Worm (Caenorhabditis elegans) whole organism, L2 larva: ENCODE results near the gene unc-4.

Source experiments
- C34F6.9 ChIP-seq: fragments of 150-350 bp; optimal IDR thresholded peaks from 2 replicates; lab custom pipeline; 2014; ENCODE audit warnings: missing biosample characterization, missing genetic modification characterization
- F13H6.1 ChIP-seq: sonication (generic microtip); optimal IDR thresholded peaks from 2 replicates; lab custom pipeline; 2016; ENCODE audit warnings: missing genetic modification characterization, missing compliant biosample characterization
- Y55F3AM.14 ChIP-seq: fragments of 200-800 bp; sonication (Bioruptor generic); optimal IDR thresholded peaks from 2 replicates; lab custom pipeline; 2018; ENCODE audit warnings: mild to moderate bottlenecking, missing genetic modification characterization, missing compliant biosample characterization
- ZK546.5 ChIP-seq: sonication (generic microtip); optimal IDR thresholded peaks from 2 replicates; lab custom pipeline; 2017; ENCODE audit warnings: missing biosample characterization, missing genetic modification characterization
- aly-2 ChIP-seq: fragments of 150-350 bp; optimal IDR thresholded peaks from 2 replicates; lab custom pipeline; 2014; ENCODE audit warnings: missing biosample characterization, missing genetic modification characterization
- ama-1 ChIP-seq: fragments of 150-350 bp; optimal IDR thresholded peaks from 2 replicates; lab custom pipeline; 2018; ENCODE audit warnings: inconsistent platforms
- ceh-16 ChIP-seq: fragments of 150-350 bp; optimal IDR thresholded peaks from 2 replicates; lab custom pipeline; 2014; ENCODE audit warnings: missing biosample characterization, missing genetic modification characterization
- crh-2 ChIP-seq: sonication (generic microtip); optimal IDR thresholded peaks from 2 replicates; lab custom pipeline; 2017; ENCODE audit warnings: missing biosample characterization, missing genetic modification characterization
- gmeb-1 ChIP-seq: fragments of 150-350 bp; optimal IDR thresholded peaks from 2 replicates; lab custom pipeline; 2014; ENCODE audit warnings: missing biosample characterization, missing genetic modification characterization
- lin-13 ChIP-seq: fragments of 150-350 bp; optimal IDR thresholded peaks from 2 replicates; lab custom pipeline; 2014; ENCODE audit warnings: missing biosample characterization, missing genetic modification reagents, missing genetic modification characterization
- lin-39 ChIP-seq: fragments of 150-350 bp; optimal IDR thresholded peaks from 2 replicates; lab custom pipeline; 2014; ENCODE audit warnings: missing biosample characterization, missing genetic modification reagents, missing genetic modification characterization
- nhr-77 ChIP-seq: fragments of 150-350 bp; optimal IDR thresholded peaks from 2 replicates; lab custom pipeline; 2014; ENCODE audit warnings: missing biosample characterization, missing genetic modification characterization
- sma-9 ChIP-seq, 2 experiments: fragments of 150-350 bp in 1 of 2; sonication (generic microtip) in 1 of 2; optimal IDR thresholded peaks; 2 replicates each; lab custom pipeline; 2014 to 2016; ENCODE audit warnings: missing genetic modification characterization in 2 of 2, mild to moderate bottlenecking in 1 of 2, missing biosample characterization in 1 of 2, missing compliant biosample characterization in 1 of 2, missing genetic modification reagents in 1 of 2, moderate library complexity in 1 of 2
- zag-1 ChIP-seq: fragments of 150-350 bp; optimal IDR thresholded peaks from 2 replicates; lab custom pipeline; 2014; ENCODE audit warnings: missing biosample characterization, missing genetic modification characterization
- ztf-1 ChIP-seq: fragments of 200-800 bp; sonication (Bioruptor generic); conservative IDR thresholded peaks from 2 replicates; pipeline ENCODE4 v1.3.6; 2022; ENCODE audit warnings: missing genetic modification characterization, missing compliant biosample characterization

The unc-4 gene

DNA sequence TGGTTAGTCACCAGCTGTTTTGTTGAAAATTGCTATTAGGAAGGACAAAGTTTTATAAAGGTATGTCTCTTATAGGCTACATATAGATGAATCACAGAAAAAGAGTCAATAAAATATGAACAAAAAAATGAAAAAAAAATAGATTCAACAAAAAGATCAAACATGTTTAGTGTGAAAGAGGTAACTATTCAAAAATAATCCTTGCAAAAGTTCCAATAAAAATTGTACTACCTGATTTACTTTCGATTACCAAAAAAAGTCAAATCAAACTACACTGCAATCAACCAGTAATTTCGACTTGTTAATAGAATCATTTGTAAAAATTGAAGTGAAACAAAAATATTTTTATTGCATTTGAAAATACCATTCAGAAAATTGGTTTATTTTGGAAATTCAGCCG, 49.2 kb downstream of the unc-4 start, which contains the start of gene ZK938.10:
TSS of gene ZK938.10 (minus strand) at position 101 of the 400 bp plus-strand sequence.
- TF ChIP-seq F13H6.1 (tag; lab: Kevin White, UChicago) (no peak), crh-2 (tag; lab: Kevin White, UChicago) (no peak), zag-1 (tag; lab: Kevin White, UChicago) (no peak), sma-9 (GFP tag; optimal IDR thresholded peaks at IDR 0.05; lab: Kevin White, UChicago) (no peak), sma-9 (tag; optimal IDR thresholded peaks at IDR 0.05; lab: Kevin White, UChicago) (no peak)

DNA sequence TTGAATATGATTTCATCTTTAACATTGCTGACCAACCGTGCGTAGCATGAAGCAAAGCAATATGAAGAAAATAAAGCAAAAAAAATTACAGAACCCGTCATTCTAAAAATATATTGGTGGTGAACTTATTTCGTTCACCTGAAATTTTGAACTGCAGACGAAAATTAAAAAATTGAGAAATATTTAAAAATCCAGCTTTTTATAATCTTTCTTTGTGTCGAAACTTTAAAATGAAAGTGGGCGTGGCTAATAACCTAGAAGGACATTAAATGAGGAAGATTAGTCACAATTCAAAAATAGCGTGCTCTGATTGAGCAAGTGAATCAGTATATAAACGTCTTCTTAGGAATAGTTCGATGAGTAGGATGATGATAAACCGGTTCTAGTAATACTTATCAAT, 50.7 kb downstream of the unc-4 start, which contains the start of gene old-2:
TSS of gene old-2 (minus strand) at position 101 of the 400 bp plus-strand sequence.
- TF ChIP-seq ama-1 (lab: Kevin White, UChicago) (no peak), nhr-77 (tag; lab: Kevin White, UChicago) (no peak), aly-2 (tag; lab: Kevin White, UChicago) (no peak), ztf-1 (GFP tag; lab: Robert Waterston, UW) (no peak), lin-39 (tag; lab: Kevin White, UChicago) (no peak), Y55F3AM.14 (GFP tag; lab: Kevin White, UChicago) (no peak), C34F6.9 (tag; lab: Kevin White, UChicago) (no peak), gmeb-1 (tag; lab: Kevin White, UChicago) (no peak), lin-13 (no peak), ceh-16 (tag; lab: Kevin White, UChicago) (no peak), ZK546.5 (no peak)
